Worm (Caenorhabditis elegans): ENCODE data around the gene rin-1.

rin-1 gene

DNA sequence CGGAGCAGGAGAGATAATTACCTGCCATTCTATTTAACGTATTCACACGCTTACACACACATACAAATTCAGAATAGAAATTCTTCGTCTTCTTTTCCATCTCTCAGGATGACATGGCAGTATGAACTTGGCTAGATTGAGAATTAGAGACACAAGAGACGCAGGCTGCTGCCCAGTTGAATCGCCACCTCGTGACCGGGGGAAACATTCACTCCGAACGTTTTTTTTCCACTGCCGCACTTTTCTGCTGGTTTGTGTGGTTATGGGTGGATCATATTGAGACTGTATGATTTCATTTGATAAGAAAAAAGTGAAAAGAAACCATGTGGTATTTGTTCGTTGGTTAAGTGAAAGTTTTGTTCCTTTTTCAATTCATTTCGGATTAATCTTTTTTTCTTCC, 34.2 kb upstream of the rin-1 start (continued):
- TF ChIP-seq aly-2 (tag; optimal IDR thresholded peaks at IDR 0.05) (no peak), elt-1 (tag; optimal IDR thresholded peaks at IDR 0.05) (no peak), lsy-12 (tag; optimal IDR thresholded peaks at IDR 0.05) (peak; percentile 51), nhr-28 (tag; optimal IDR thresholded peaks at IDR 0.05) (no peak), snpc-4 (tag; optimal IDR thresholded peaks at IDR 0.05) (peak; percentile 70), tbx-2 (tag; optimal IDR thresholded peaks at IDR 0.05) (peak; percentile 9), nhr-77 (tag; optimal IDR thresholded peaks at IDR 0.05) (no peak)

DNA sequence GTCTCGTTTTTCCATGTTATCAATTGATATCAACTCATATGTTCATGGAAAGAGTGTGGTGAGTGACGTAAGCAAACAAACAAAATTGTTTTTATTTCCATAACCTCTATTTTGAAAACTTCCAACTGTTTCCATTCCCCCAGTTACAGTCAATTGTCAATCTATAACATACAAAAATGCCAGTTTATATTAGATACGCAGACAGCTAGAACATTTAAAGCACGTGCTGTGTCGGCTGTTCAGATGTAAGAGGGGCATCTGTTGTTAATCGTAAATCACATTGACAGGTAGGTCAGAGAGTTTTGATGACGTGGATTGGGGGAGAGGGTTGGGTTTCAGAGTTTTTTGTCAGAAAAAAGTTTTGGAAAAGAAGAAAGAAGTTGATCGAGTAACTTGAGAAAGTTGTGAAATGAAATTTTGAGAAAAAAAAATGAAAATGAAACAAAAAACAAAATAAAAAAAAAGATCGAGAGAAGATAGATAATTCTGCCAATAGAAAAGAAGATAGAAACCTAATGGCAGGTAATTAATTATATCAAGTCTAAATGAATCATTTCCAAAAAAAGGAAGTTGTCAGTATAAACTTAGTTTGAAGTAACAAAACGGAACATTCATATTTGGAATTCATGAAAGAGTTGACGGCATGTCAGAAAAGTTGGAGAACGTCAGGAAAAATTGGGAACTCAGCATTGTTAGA, 33.3 kb upstream of the rin-1 start:
- TF ChIP-seq nfya-1 (tag; optimal IDR thresholded peaks at IDR 0.05; ENCODE audit: insufficient read depth) (peak; percentile 61), nhr-237 (tag; optimal IDR thresholded peaks at IDR 0.05) (no peak), unc-39 (tag; optimal IDR thresholded peaks at IDR 0.05) (no peak), skn-1 (tag; optimal IDR thresholded peaks at IDR 0.05) (peak; percentile 10), pqm-1 (tag; optimal IDR thresholded peaks at IDR 0.05) (peak; percentile 11), mdl-1 (tag; optimal IDR thresholded peaks at IDR 0.05) (peak; percentile 73), ztf-11 (tag; optimal IDR thresholded peaks at IDR 0.05) (no peak), lin-39 (tag; optimal IDR thresholded peaks at IDR 0.05) (peak; percentile 28), ama-1 (optimal IDR thresholded peaks at IDR 0.05) (peak; percentile 80), nhr-76 (tag; optimal IDR thresholded peaks at IDR 0.05) (no peak), nhr-25 (tag; optimal IDR thresholded peaks at IDR 0.05) (peak; percentile 64), elt-2 (tag; optimal IDR thresholded peaks at IDR 0.05) (peak; percentile 76), elt-3 (tag; optimal IDR thresholded peaks at IDR 0.05) (no peak), daf-12 (tag; optimal IDR thresholded peaks at IDR 0.05) (no peak), pha-4 (tag; optimal IDR thresholded peaks at IDR 0.05) (peak; percentile 66), nhr-23 (tag; optimal IDR thresholded peaks at IDR 0.05) (peak; percentile 51), unc-62 (GFP tag; optimal IDR thresholded peaks at IDR 0.05) (peak; percentile 2), tbx-2 (tag; optimal IDR thresholded peaks at IDR 0.05) (no peak), ceh-82 (tag; optimal IDR thresholded peaks at IDR 0.05) (no peak), fos-1 (tag; optimal IDR thresholded peaks at IDR 0.05) (no peak), ceh-28 (tag; optimal IDR thresholded peaks at IDR 0.05) (peak; percentile 1), ceh-9 (tag; optimal IDR thresholded peaks at IDR 0.05) (no peak), jun-1 (tag; optimal IDR thresholded peaks at IDR 0.05) (peak; percentile 7), hmg-11 (tag; optimal IDR thresholded peaks at IDR 0.05) (peak; percentile 24)

DNA sequence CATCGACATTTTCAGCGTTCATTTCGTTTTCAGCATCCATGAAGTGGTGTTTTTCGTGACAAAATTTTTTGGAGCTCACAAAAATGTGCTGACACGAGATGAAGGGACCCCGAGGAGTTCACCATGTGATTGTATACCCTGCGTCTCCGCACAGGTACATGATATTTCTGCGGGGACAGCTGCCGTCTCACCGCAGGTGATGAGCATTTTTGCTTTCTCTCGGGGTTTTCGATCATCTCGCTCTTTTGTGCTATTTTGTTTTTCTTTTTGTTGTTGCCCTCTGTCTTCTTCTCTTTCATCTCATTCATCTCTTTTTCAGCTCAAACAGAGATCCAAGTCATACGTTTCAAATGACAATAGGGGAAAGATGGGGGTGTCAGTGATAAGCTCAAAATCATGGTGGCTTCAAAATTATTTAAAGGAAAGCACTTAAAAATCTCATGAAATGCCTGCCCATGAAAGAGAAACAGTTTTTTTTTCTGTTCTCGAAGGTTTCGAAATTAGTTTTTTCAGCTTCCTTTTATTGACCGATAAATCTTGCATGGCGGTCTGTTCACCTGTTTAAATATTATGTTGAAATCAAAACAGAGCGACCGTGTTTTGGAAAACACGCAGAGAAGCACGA, 32.0 kb upstream of the rin-1 start, which contains the start of gene ret-1:
ret-1 (minus strand) TSS at position 123 of the 625 bp plus-strand sequence.
- TF ChIP-seq ZK546.5 (tag; optimal IDR thresholded peaks at IDR 0.05) (no peak), nhr-77 (tag; optimal IDR thresholded peaks at IDR 0.05) (no peak), sea-2 (GFP tag; optimal IDR thresholded peaks at IDR 0.05) (no peak), pha-4 (tag; optimal IDR thresholded peaks at IDR 0.05) (no peak), unc-39 (tag; optimal IDR thresholded peaks at IDR 0.05) (no peak), nhr-67 (tag; optimal IDR thresholded peaks at IDR 0.05) (no peak), nhr-23 (tag; optimal IDR thresholded peaks at IDR 0.05) (no peak), ceh-9 (tag; optimal IDR thresholded peaks at IDR 0.05) (no peak), tbx-2 (tag; optimal IDR thresholded peaks at IDR 0.05) (no peak), egl-27 (tag; optimal IDR thresholded peaks at IDR 0.05) (no peak), lsy-12 (tag; optimal IDR thresholded peaks at IDR 0.05) (peak; percentile 42), nhr-12 (tag; optimal IDR thresholded peaks at IDR 0.05) (no peak), nhr-11 (tag; optimal IDR thresholded peaks at IDR 0.05) (no peak), nfya-1 (tag; optimal IDR thresholded peaks at IDR 0.05; ENCODE audit: insufficient read depth) (peak; percentile 38), ama-1 (optimal IDR thresholded peaks at IDR 0.05) (peak; percentile 66), fkh-2 (tag; optimal IDR thresholded peaks at IDR 0.05) (no peak), snpc-4 (tag; optimal IDR thresholded peaks at IDR 0.05) (no peak), eor-1 (tag; optimal IDR thresholded peaks at IDR 0.05) (no peak), elt-2 (tag; optimal IDR thresholded peaks at IDR 0.05) (peak; percentile 14), lin-15B (tag; optimal IDR thresholded peaks at IDR 0.05) (no peak), R02D3.7 (tag; optimal IDR thresholded peaks at IDR 0.05) (no peak), jun-1 (tag; optimal IDR thresholded peaks at IDR 0.05) (no peak), unc-62 (GFP tag; optimal IDR thresholded peaks at IDR 0.05) (no peak), daf-12 (tag; optimal IDR thresholded peaks at IDR 0.05) (no peak), elt-1 (tag; optimal IDR thresholded peaks at IDR 0.05) (no peak), fos-1 (tag; optimal IDR thresholded peaks at IDR 0.05) (no peak), lin-39 (tag; optimal IDR thresholded peaks at IDR 0.05) (peak; percentile 43), nhr-28 (tag; optimal IDR thresholded peaks at IDR 0.05) (no peak), ceh-28 (tag; optimal IDR thresholded peaks at IDR 0.05) (no peak), egl-5 (tag; optimal IDR thresholded peaks at IDR 0.05) (peak; percentile 65), nhr-25 (tag; optimal IDR thresholded peaks at IDR 0.05) (no peak)

Measured in whole organism, L3 larva.